Fruit fly (Drosophila melanogaster): ENCODE data around the gene CG13674.
A peak's percentile ranks its signal among the peaks of the same experiment; 100 is the strongest.

CG13674 gene

DNA sequence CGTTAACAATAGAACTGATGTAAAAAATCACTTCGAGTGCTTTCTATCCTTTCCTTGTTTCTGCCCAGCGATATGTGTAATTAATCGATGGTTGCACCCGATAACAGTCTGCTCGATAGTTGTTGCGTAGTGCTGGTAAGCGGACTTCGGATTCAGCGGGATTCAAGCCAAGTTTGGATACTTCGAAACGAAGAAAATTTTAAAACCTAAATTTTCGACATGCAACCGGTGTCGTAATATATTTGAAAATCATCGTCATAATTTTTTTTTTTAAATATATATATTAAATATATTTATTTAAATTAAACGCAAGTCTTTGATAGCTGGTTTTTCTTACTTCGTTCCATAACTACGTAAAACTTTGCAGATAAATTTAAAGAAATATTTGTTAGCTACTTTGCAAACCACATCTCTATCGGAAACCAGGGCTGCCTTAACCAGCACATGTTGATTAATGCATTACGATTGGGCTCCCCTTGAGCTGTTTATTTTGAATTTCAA lies 21.0 kb downstream of the CG13674 start, which contains the start of the genes UbcE2M and Dhps (continued):
- no peak for TF ChIP-seq Elba2 (GFP tag; optimal IDR thresholded peaks at IDR 0.05)
- peak; percentile 67 for TF ChIP-seq vnd (GFP tag; IDR thresholded peaks at IDR 0.05; ENCODE audit: partially characterized antibody)
- TF ChIP-seq CG32767 (GFP tag; IDR thresholded peaks at IDR 0.05) = no peak
- TF ChIP-seq run (tag; optimal IDR thresholded peaks at IDR 0.05) = no peak
- TF ChIP-seq CG8944 (GFP tag; optimal IDR thresholded peaks at IDR 0.05) = peak; percentile 11
- TF ChIP-seq CG12659 (GFP tag; optimal IDR thresholded peaks at IDR 0.05) = peak; percentile 87
- no peak for TF ChIP-seq crc (GFP tag; optimal IDR thresholded peaks at IDR 0.05)
- TF ChIP-seq CG8924 (tag; optimal IDR thresholded peaks at IDR 0.05) = peak; percentile 80
- TF ChIP-seq Ets65A (GFP tag) = peak; percentile 94
- TF ChIP-seq CG12071 (GFP tag; optimal IDR thresholded peaks at IDR 0.05) = no peak
- no peak for TF ChIP-seq sr (GFP tag; IDR thresholded peaks at IDR 0.05)
- peak in 1 of 2 experiments; percentile 62 for TF ChIP-seq Hr51 (GFP tag; optimal IDR thresholded peaks at IDR 0.05)
- TF ChIP-seq disco-r (GFP tag; optimal IDR thresholded peaks at IDR 0.05) = no peak
- TF ChIP-seq CG4820 (GFP tag; optimal IDR thresholded peaks at IDR 0.05) = peak; percentile 67
- no peak for TF ChIP-seq CG43689 (GFP tag; IDR thresholded peaks at IDR 0.05)
- no peak for TF ChIP-seq en (GFP tag; optimal IDR thresholded peaks at IDR 0.05)
- peak; percentile 21; the same call in 2 of the 3 replicates for TF ChIP-seq hb (GFP tag; IDR thresholded peaks at IDR 0.05; ENCODE audit: partially characterized antibody)
- TF ChIP-seq ranshi (GFP tag; IDR thresholded peaks at IDR 0.05) = peak; percentile 56; the same call in 1 of the 2 replicates
- TF ChIP-seq Fer2 (tag; optimal IDR thresholded peaks at IDR 0.05) = peak; percentile 76
- peak; percentile 72 for TF ChIP-seq CG12299 (tag; optimal IDR thresholded peaks at IDR 0.05)
- no peak for TF ChIP-seq corto (GFP tag; optimal IDR thresholded peaks at IDR 0.05)
- TF ChIP-seq Taf1 (GFP tag; IDR thresholded peaks at IDR 0.05) = no peak
- peak; percentile 37 for TF ChIP-seq cato (GFP tag; optimal IDR thresholded peaks at IDR 0.05; ENCODE audit: borderline replicate concordance)
- TF ChIP-seq CG6272 (GFP tag; IDR thresholded peaks at IDR 0.05) = peak; percentile 81
- no peak for TF ChIP-seq da (GFP tag; optimal IDR thresholded peaks at IDR 0.05)
- TF ChIP-seq stc (GFP tag; IDR thresholded peaks at IDR 0.05) = no peak
- TF ChIP-seq Neu2 (GFP tag; optimal IDR thresholded peaks at IDR 0.05; ENCODE audit: borderline replicate concordance) = no peak
- TF ChIP-seq CG10366 (GFP tag; IDR thresholded peaks at IDR 0.05) = peak; percentile 41; the same call in 1 of the 2 replicates
- peak; percentile 77 for TF ChIP-seq YL-1 (GFP tag; optimal IDR thresholded peaks at IDR 0.05)
- TF ChIP-seq CG15011 (GFP tag; optimal IDR thresholded peaks at IDR 0.05) = no peak
- TF ChIP-seq zen2 (GFP tag; IDR thresholded peaks at IDR 0.05; ENCODE audit: partially characterized antibody) = peak; percentile 54; the same call in 1 of the 3 replicates
- no peak for TF ChIP-seq tio (GFP tag; optimal IDR thresholded peaks at IDR 0.05)
- peak; percentile 49 for TF ChIP-seq Dip3 (GFP tag; optimal IDR thresholded peaks at IDR 0.05)
- peak; percentile 82 for TF ChIP-seq grau (tag; optimal IDR thresholded peaks at IDR 0.05)
- peak; percentile 75; the same call in 2 of the 3 replicates for TF ChIP-seq dysf (GFP tag; IDR thresholded peaks at IDR 0.05)
- TF ChIP-seq Hr39 (optimal IDR thresholded peaks at IDR 0.05) = no peak
- no peak for TF ChIP-seq Stat92E (GFP tag; optimal IDR thresholded peaks at IDR 0.05)
- TF ChIP-seq org-1 (GFP tag; optimal IDR thresholded peaks at IDR 0.05) = no peak
- TF ChIP-seq CG5180 (GFP tag; optimal IDR thresholded peaks at IDR 0.05) = no peak
- TF ChIP-seq twi (tag; optimal IDR thresholded peaks at IDR 0.05) = peak; percentile 85
- peak; percentile 36 for TF ChIP-seq caup (GFP tag; optimal IDR thresholded peaks at IDR 0.05; ENCODE audit: severe bottlenecking)
- TF ChIP-seq CG7357 (GFP tag; IDR thresholded peaks at IDR 0.05) = peak; percentile 55; the same call in 2 of the 3 replicates
- peak; percentile 78 for TF ChIP-seq CG4328 (GFP tag; optimal IDR thresholded peaks at IDR 0.05)
- peak; percentile 53; the same call in 1 of the 2 replicates for TF ChIP-seq E2f2 (GFP tag; IDR thresholded peaks at IDR 0.05)
- TF ChIP-seq CG8359 (GFP tag; optimal IDR thresholded peaks at IDR 0.05; ENCODE audit: borderline replicate concordance) = peak; percentile 31
- peak; percentile 48 for TF ChIP-seq CG10431 (GFP tag; optimal IDR thresholded peaks at IDR 0.05)
- TF ChIP-seq dpn (GFP tag; optimal IDR thresholded peaks at IDR 0.05) = peak; percentile 66
- TF ChIP-seq ci (GFP tag; IDR thresholded peaks at IDR 0.05) = no peak
- TF ChIP-seq HmgD (GFP tag; optimal IDR thresholded peaks at IDR 0.05) = peak; percentile 32
- peak; percentile 9 for TF ChIP-seq CG1647 (GFP tag; optimal IDR thresholded peaks at IDR 0.05)

All from whole organism, embryonic.